Fruit fly (Drosophila melanogaster) whole organism, adult: Measurements from ENCODE around the gene Pka-C1.

ENCODE experiments used
- CG11617 ChIP-seq: fragments of 200-800 bp; sonication (Bioruptor generic); optimal IDR thresholded peaks from 2 replicates; lab custom pipeline; 2017; ENCODE audit warnings: mild to moderate bottlenecking, missing biosample characterization, missing genetic modification reagents, missing genetic modification characterization
- CG12768 ChIP-seq: fragments of 200-800 bp; sonication (Bioruptor generic); optimal IDR thresholded peaks from 2 replicates; lab custom pipeline; 2017; ENCODE audit warnings: missing biosample characterization, missing genetic modification characterization, mild to moderate bottlenecking, moderate library complexity, missing genetic modification reagents
- CG14711 ChIP-seq: fragments of 200-800 bp; sonication (Bioruptor generic); optimal IDR thresholded peaks from 2 replicates; lab custom pipeline; 2018; ENCODE audit warnings: missing biosample characterization, mild to moderate bottlenecking, missing genetic modification characterization, moderate library complexity
- CG1620 ChIP-seq: fragments of 200-800 bp; sonication (Bioruptor generic); optimal IDR thresholded peaks from 2 replicates; lab custom pipeline; 2016; ENCODE audit warnings: missing biosample characterization, missing genetic modification characterization
- CG33017 ChIP-seq: fragments of 200-800 bp; sonication (Bioruptor generic); optimal IDR thresholded peaks from 2 replicates; lab custom pipeline; 2018; ENCODE audit warnings: missing biosample characterization, mild to moderate bottlenecking, missing genetic modification characterization, moderate library complexity
- CG5204 ChIP-seq: fragments of 200-800 bp; sonication (Bioruptor generic); optimal IDR thresholded peaks from 2 replicates; lab custom pipeline; 2016; ENCODE audit warnings: missing biosample characterization, missing genetic modification characterization
- CG7045 ChIP-seq: fragments of 200-800 bp; sonication (Bioruptor generic); optimal IDR thresholded peaks from 2 replicates; lab custom pipeline; 2017; ENCODE audit warnings: missing biosample characterization, mild to moderate bottlenecking, missing genetic modification characterization
- CG7101 ChIP-seq: fragments of 200-800 bp; sonication (Bioruptor generic); optimal IDR thresholded peaks from 2 replicates; lab custom pipeline; 2018; ENCODE audit warnings: missing biosample characterization, mild to moderate bottlenecking, missing genetic modification characterization, moderate library complexity
- Clk ChIP-seq: fragments of 200-800 bp; sonication (Bioruptor generic); optimal IDR thresholded peaks from 2 replicates; lab custom pipeline; 2017; ENCODE audit warnings: missing biosample characterization, missing genetic modification characterization
- Crg-1 ChIP-seq: fragments of 200-800 bp; sonication (Bioruptor generic); optimal IDR thresholded peaks from 2 replicates; lab custom pipeline; 2016; ENCODE audit warnings: missing biosample characterization, missing genetic modification characterization
- Hr96 ChIP-seq: fragments of 200-800 bp; sonication (Bioruptor generic); optimal IDR thresholded peaks from 2 replicates; lab custom pipeline; 2016; ENCODE audit warnings: missing biosample characterization, missing genetic modification characterization
- Mnt ChIP-seq: fragments of 200-800 bp; sonication (Bioruptor generic); optimal IDR thresholded peaks from 2 replicates; lab custom pipeline; 2016; ENCODE audit warnings: missing biosample characterization, mild to moderate bottlenecking, missing genetic modification characterization
- bab1 ChIP-seq: fragments of 200-800 bp; sonication (Bioruptor generic); optimal IDR thresholded peaks from 3 replicates; lab custom pipeline; 2019; ENCODE audit warnings: missing biosample characterization, mild to moderate bottlenecking, missing genetic modification characterization, moderate library complexity
- cic ChIP-seq: fragments of 200-800 bp; sonication (Bioruptor generic); optimal IDR thresholded peaks from 2 replicates; lab custom pipeline; 2017; ENCODE audit warnings: missing biosample characterization, mild to moderate bottlenecking, missing genetic modification characterization, moderate library complexity
- cnc ChIP-seq, 2 experiments: fragments of >200 bp; optimal IDR thresholded peaks; 2 replicates each; lab custom pipeline; 2017
- kay ChIP-seq: fragments of 200-800 bp; sonication (Bioruptor generic); peaks from one replicate; lab custom pipeline; 2016; ENCODE audit warnings: missing biosample characterization, missing genetic modification characterization, borderline replicate concordance
- ovo ChIP-seq: fragments of 200-800 bp; sonication (Bioruptor generic); optimal IDR thresholded peaks from 2 replicates; lab custom pipeline; 2016; ENCODE audit warnings: missing biosample characterization, missing genetic modification characterization
- pad ChIP-seq: fragments of 200-800 bp; sonication (Bioruptor generic); optimal IDR thresholded peaks from 3 replicates; lab custom pipeline; 2017; ENCODE audit warnings: missing biosample characterization, missing genetic modification characterization, mild to moderate bottlenecking, moderate library complexity, missing genetic modification reagents
- tj ChIP-seq: fragments of 200-800 bp; sonication (Bioruptor generic); optimal IDR thresholded peaks from 3 replicates; lab custom pipeline; 2017; ENCODE audit warnings: missing biosample characterization, mild to moderate bottlenecking, missing genetic modification characterization, moderate library complexity
- toe ChIP-seq: fragments of 200-800 bp; sonication (Bioruptor generic); optimal IDR thresholded peaks from 2 replicates; lab custom pipeline; 2016; ENCODE audit warnings: missing biosample characterization, missing genetic modification characterization

The Pka-C1 gene

dm6 chr2L:9698923-9699493, at the start of gene Pka-C1:
TSS of gene Pka-C1 (minus strand) at chr2L:9699297.
- TF ChIP-seq kay (no peak), Crg-1 (no peak), CG12768 (GFP tag; lab: Kevin White, UChicago) (peak; percentile 59), toe (GFP tag; lab: Kevin White, UChicago) (no peak), CG7101 (tag; lab: Kevin White, UChicago) (peak; percentile 43), CG14711 (peak; percentile 25), CG33017 (peak; percentile 16), ovo (GFP tag; lab: Kevin White, UChicago) (peak; percentile 38), CG1620 (GFP tag; lab: Kevin White, UChicago) (peak; percentile 8)

- TF ChIP-seq tj (GFP tag; lab: Kevin White, UChicago) (no peak), CG33017 (no peak), CG7101 (tag; lab: Kevin White, UChicago) (no peak), toe (GFP tag; lab: Kevin White, UChicago) (no peak), cic (GFP tag; lab: Kevin White, UChicago) (no peak), CG7045 (no peak)
These were observed 47.4 kb upstream of the Pka-C1 start, which contains the start of gene Nckx30C for dm6 chr2L:9746236-9747225. TSS of gene Nckx30C (minus strand) at chr2L:9746495.

dm6 chr2L:9744634-9745033, 45.5 kb upstream of the Pka-C1 start:
- TF ChIP-seq CG33017 (no peak), tj (GFP tag; lab: Kevin White, UChicago) (no peak), ovo (GFP tag; lab: Kevin White, UChicago) (no peak), CG11617 (GFP tag; lab: Kevin White, UChicago) (no peak), cic (GFP tag; lab: Kevin White, UChicago) (no peak), Mnt (GFP tag; lab: Kevin White, UChicago) (no peak), cnc (optimal IDR thresholded peaks at IDR 0.05; lab: Kevin White, UChicago) (no peak), Crg-1 (no peak), bab1 (no peak), Clk (GFP tag; lab: Kevin White, UChicago) (no peak), CG12768 (GFP tag; lab: Kevin White, UChicago) (no peak), Hr96 (GFP tag; lab: Kevin White, UChicago) (no peak), CG7101 (tag; lab: Kevin White, UChicago) (no peak)

dm6 chr2L:9743823-9744222, 44.7 kb upstream of the Pka-C1 start:
- TF ChIP-seq cnc (optimal IDR thresholded peaks at IDR 0.05; lab: Kevin White, UChicago): no peak
- TF ChIP-seq CG14711: no peak
- no peak for TF ChIP-seq CG7045
- TF ChIP-seq CG7101 (tag; lab: Kevin White, UChicago): no peak
- TF ChIP-seq bab1: no peak
- TF ChIP-seq cic (GFP tag; lab: Kevin White, UChicago): no peak
- TF ChIP-seq toe (GFP tag; lab: Kevin White, UChicago): no peak
- no peak for TF ChIP-seq Hr96 (GFP tag; lab: Kevin White, UChicago)
- no peak for TF ChIP-seq CG12768 (GFP tag; lab: Kevin White, UChicago)
- no peak for TF ChIP-seq Clk (GFP tag; lab: Kevin White, UChicago)
- TF ChIP-seq ovo (GFP tag; lab: Kevin White, UChicago): no peak
- no peak for TF ChIP-seq Mnt (GFP tag; lab: Kevin White, UChicago)
- TF ChIP-seq pad: no peak
- TF ChIP-seq tj (GFP tag; lab: Kevin White, UChicago): no peak
- TF ChIP-seq CG5204 (GFP tag; lab: Kevin White, UChicago): no peak
- TF ChIP-seq CG1620 (GFP tag; lab: Kevin White, UChicago): no peak
- no peak for TF ChIP-seq kay
- no peak for TF ChIP-seq Crg-1
- TF ChIP-seq CG11617 (GFP tag; lab: Kevin White, UChicago): no peak

dm6 chr2L:9739685-9740084, 40.6 kb upstream of the Pka-C1 start:
- no peak for TF ChIP-seq kay
- no peak for TF ChIP-seq Mnt (GFP tag; lab: Kevin White, UChicago)
- no peak for TF ChIP-seq bab1
- TF ChIP-seq Hr96 (GFP tag; lab: Kevin White, UChicago): no peak
- no peak for TF ChIP-seq Crg-1
- no peak for TF ChIP-seq CG11617 (GFP tag; lab: Kevin White, UChicago)
- TF ChIP-seq Clk (GFP tag; lab: Kevin White, UChicago): no peak
- TF ChIP-seq ovo (GFP tag; lab: Kevin White, UChicago): no peak
- TF ChIP-seq CG33017: no peak
- TF ChIP-seq pad: no peak
- TF ChIP-seq cic (GFP tag; lab: Kevin White, UChicago): no peak
- no peak for TF ChIP-seq toe (GFP tag; lab: Kevin White, UChicago)
- no peak for TF ChIP-seq CG7101 (tag; lab: Kevin White, UChicago)
- no peak for TF ChIP-seq cnc (optimal IDR thresholded peaks at IDR 0.05; lab: Kevin White, UChicago)
- no peak for TF ChIP-seq CG5204 (GFP tag; lab: Kevin White, UChicago)
- no peak for TF ChIP-seq CG14711
- no peak for TF ChIP-seq CG7045
- no peak for TF ChIP-seq CG1620 (GFP tag; lab: Kevin White, UChicago)

dm6 chr2L:9737803-9738202, 38.7 kb upstream of the Pka-C1 start:
- TF ChIP-seq toe (GFP tag; lab: Kevin White, UChicago) (peak; percentile 16), Crg-1 (no peak), CG11617 (GFP tag; lab: Kevin White, UChicago) (no peak), CG33017 (peak; percentile 15), CG12768 (GFP tag; lab: Kevin White, UChicago) (no peak), cic (GFP tag; lab: Kevin White, UChicago) (no peak), Clk (GFP tag; lab: Kevin White, UChicago) (no peak), ovo (GFP tag; lab: Kevin White, UChicago) (no peak), kay (no peak), CG7101 (tag; lab: Kevin White, UChicago) (peak; percentile 18), CG5204 (GFP tag; lab: Kevin White, UChicago) (peak; percentile 21), tj (GFP tag; lab: Kevin White, UChicago) (no peak), CG1620 (GFP tag; lab: Kevin White, UChicago) (no peak), bab1 (no peak), pad (no peak), Mnt (GFP tag; lab: Kevin White, UChicago) (no peak), Hr96 (GFP tag; lab: Kevin White, UChicago) (no peak), CG7045 (peak; percentile 34), CG14711 (no peak), cnc (optimal IDR thresholded peaks at IDR 0.05; lab: Kevin White, UChicago) (no peak)
